Worm (Caenorhabditis elegans) whole organism, late embryonic: ENCODE results near the gene mrps-11.

Source experiments
- ahr-1 ChIP-seq: sonication (generic microtip); optimal IDR thresholded peaks from 2 replicates; lab custom pipeline; 2016; ENCODE audit warnings: missing genetic modification characterization, missing compliant biosample characterization
- ceh-9 ChIP-seq: sonication (generic microtip); optimal IDR thresholded peaks from 2 replicates; lab custom pipeline; 2016; ENCODE audit warnings: mild to moderate bottlenecking, missing genetic modification characterization, inconsistent platforms, missing compliant biosample characterization
- nhr-11 ChIP-seq: fragments of 150-350 bp; optimal IDR thresholded peaks from 2 replicates; lab custom pipeline; 2014; ENCODE audit warnings: missing biosample characterization, missing genetic modification characterization
- pqm-1 ChIP-seq: sonication (generic microtip); optimal IDR thresholded peaks from 2 replicates; lab custom pipeline; 2016; ENCODE audit warnings: missing genetic modification characterization, missing compliant biosample characterization
- ttx-3 ChIP-seq: sonication (generic microtip); optimal IDR thresholded peaks from 2 replicates; lab custom pipeline; 2016; ENCODE audit warnings: missing genetic modification reagents, missing genetic modification characterization, missing compliant biosample characterization

DNA sequence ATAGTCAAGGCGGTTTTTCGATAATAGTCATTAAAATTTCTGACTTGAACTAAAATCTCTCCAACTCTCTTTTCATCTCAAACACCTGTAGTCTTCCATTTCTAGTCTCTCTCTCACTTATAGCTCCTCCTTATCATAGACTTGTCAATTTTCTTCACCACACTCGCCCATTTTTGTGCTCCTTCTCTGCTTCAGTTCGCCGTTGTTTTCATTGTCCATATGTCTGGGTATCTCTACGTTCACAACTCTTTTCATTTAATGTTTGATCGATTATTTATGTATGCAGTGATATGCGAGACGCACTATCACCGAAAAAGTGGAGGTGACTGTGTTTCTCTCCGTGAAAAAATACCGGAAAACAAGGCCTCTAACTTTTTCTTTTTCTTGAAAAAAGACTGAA is 26.7 kb downstream of the mrps-11 start:
- TF ChIP-seq ttx-3 (tag; lab: Kevin White, UChicago) (no peak), nhr-11 (no peak), pqm-1 (tag; lab: Kevin White, UChicago) (no peak), ahr-1 (tag; lab: Kevin White, UChicago) (no peak), ceh-9 (no peak)
